Fruit fly (Drosophila melanogaster): ENCODE measurements around the gene AnxB9.

DNA sequence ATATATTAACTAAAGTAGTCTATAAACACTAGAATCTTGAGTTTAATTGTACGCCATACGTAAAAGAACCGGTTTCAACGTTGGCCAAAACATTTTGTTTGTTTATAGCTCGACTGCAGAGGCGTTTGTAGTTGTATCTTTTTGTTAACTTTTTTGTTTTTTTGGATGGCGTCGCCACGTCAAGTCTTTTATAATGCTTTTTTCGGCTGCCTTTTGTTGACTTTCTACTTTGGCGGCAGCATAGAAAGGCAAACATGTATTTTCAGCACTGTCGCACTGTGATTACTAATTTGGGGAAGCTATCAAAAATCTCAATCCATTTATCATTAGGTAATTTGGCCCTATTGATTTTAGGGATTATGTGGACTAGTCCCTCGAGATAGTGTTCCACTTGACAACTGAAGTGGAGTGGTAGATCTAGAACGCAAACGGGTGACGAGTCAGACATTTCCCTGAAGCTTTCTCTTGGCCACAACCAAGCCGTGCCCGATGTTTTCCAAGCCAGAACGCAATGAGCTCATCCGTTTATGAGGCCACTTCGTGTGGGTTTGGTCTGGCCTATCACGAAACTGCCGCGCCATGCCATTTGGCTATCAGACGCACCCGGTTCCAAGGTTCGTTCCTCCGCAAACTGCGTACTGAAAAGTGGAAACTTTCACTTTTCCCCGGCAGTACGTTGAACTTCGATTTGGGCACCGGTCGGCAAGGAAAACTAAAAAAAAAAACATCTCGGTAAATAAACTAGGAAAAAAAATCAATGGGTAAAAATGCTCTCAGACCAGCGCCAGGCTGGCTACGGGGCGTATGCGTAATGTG lies 1.6 kb downstream of the AnxB9 start:
- TF ChIP-seq psq (optimal IDR thresholded peaks at IDR 0.05) (no peak), Sin3A (optimal IDR thresholded peaks at IDR 0.05) (no peak), h (optimal IDR thresholded peaks at IDR 0.05) (no peak), insv (optimal IDR thresholded peaks at IDR 0.05) (no peak), ttk (optimal IDR thresholded peaks at IDR 0.05) (no peak)

All from Kc167 (cell line).